Fruit fly (Drosophila melanogaster): ENCODE results near the gene Mdh1.
A peak's percentile ranks its signal among the peaks of the same experiment; 100 is the strongest.

dm6 chr2L:10386208-10386805 lies 9.8 kb downstream of the Mdh1 start, which contains the start of the genes Cdk1 and mRpS7:
- TF ChIP-seq CG5204 (GFP tag; optimal IDR thresholded peaks at IDR 0.05) (no peak), pad (GFP tag; optimal IDR thresholded peaks at IDR 0.05) (peak; percentile 37), toe (GFP tag; optimal IDR thresholded peaks at IDR 0.05) (no peak), tj (GFP tag; optimal IDR thresholded peaks at IDR 0.05) (peak; percentile 40), CG7101 (tag; optimal IDR thresholded peaks at IDR 0.05) (peak; percentile 64), Mnt (GFP tag; optimal IDR thresholded peaks at IDR 0.05) (peak; percentile 34), cnc (optimal IDR thresholded peaks at IDR 0.05) (no peak), CG33017 (tag; optimal IDR thresholded peaks at IDR 0.05) (peak; percentile 52), Hr96 (GFP tag; optimal IDR thresholded peaks at IDR 0.05) (no peak), CG11617 (GFP tag; optimal IDR thresholded peaks at IDR 0.05) (peak; percentile 74), CG12768 (GFP tag; optimal IDR thresholded peaks at IDR 0.05) (peak; percentile 62)
